Fruit fly (Drosophila melanogaster) whole organism, larva: Measurements from ENCODE around the gene CG33644.

ENCODE experiments used
- noc ChIP-seq: fragments of 200-800 bp; sonication (Bioruptor generic); optimal IDR thresholded peaks from 3 replicates; lab custom pipeline; 2019; ENCODE audit warnings: missing biosample characterization, mild to moderate bottlenecking, missing genetic modification characterization, moderate library complexity

CG33644 gene

dm6 chr2L:13529675-13530074 lies 2.2 kb upstream of the CG33644 start, which contains the start of gene CG33642:
Gene CG33642, plus strand, starts transcription at chr2L:13529975.
- no peak for TF ChIP-seq noc (tag; lab: Kevin White, UChicago)

dm6 chr2L:13530774-13531173 lies 1.1 kb upstream of the CG33644 start, which contains the start of gene CG33643:
Gene CG33643, plus strand, starts transcription at chr2L:13531074.
- no peak for TF ChIP-seq noc (tag; lab: Kevin White, UChicago)

dm6 chr2L:13532524-13532923 lies 639 bp downstream of the CG33644 start, which contains the start of gene CG33645:
Gene CG33645, plus strand, starts transcription at chr2L:13532824.
- no peak for TF ChIP-seq noc (tag; lab: Kevin White, UChicago)

dm6 chr2L:13535678-13536077 lies 3.8 kb downstream of the CG33644 start, which contains the start of gene CG15638:
Gene CG15638, minus strand, starts transcription at chr2L:13535778.
- TF ChIP-seq noc (tag; lab: Kevin White, UChicago): no peak

dm6 chr2L:13540704-13541103 lies 8.8 kb downstream of the CG33644 start, which contains the start of gene CG16852:
Gene CG16852, plus strand, starts transcription at chr2L:13540751.
- no peak for TF ChIP-seq noc (tag; lab: Kevin White, UChicago)

dm6 chr2L:13541968-13542367 lies 10.1 kb downstream of the CG33644 start, which contains the start of gene CG16853:
Gene CG16853, plus strand, starts transcription at chr2L:13542268.
- no peak for TF ChIP-seq noc (tag; lab: Kevin White, UChicago)

dm6 chr2L:13542476-13542875 lies 10.6 kb downstream of the CG33644 start, which contains the start of gene CG9263:
Gene CG9263, minus strand, starts transcription at chr2L:13542576.
- no peak for TF ChIP-seq noc (tag; lab: Kevin White, UChicago)

- TF ChIP-seq noc (tag; lab: Kevin White, UChicago): no peak
Observed at dm6 chr2L:13545678-13546077, 13.8 kb downstream of the CG33644 start.

- no peak for TF ChIP-seq noc (tag; lab: Kevin White, UChicago)
Observed at dm6 chr2L:13547738-13548726, 16.1 kb downstream of the CG33644 start.

dm6 chr2L:13548786-13549780 lies 17.2 kb downstream of the CG33644 start, which contains the start of gene B4:
Gene B4, minus strand, starts transcription at chr2L:13549328.
- no peak for TF ChIP-seq noc (tag; lab: Kevin White, UChicago)

dm6 chr2L:13549973-13550458 lies 18.1 kb downstream of the CG33644 start, which contains the start of gene kuz:
Gene kuz, plus strand, starts transcription at chr2L:13550139.
- no peak for TF ChIP-seq noc (tag; lab: Kevin White, UChicago)

dm6 chr2L:13550488-13551033 lies 18.7 kb downstream of the CG33644 start:
- TF ChIP-seq noc (tag; lab: Kevin White, UChicago): no peak

dm6 chr2L:13552686-13553085 lies 20.8 kb downstream of the CG33644 start:
- no peak for TF ChIP-seq noc (tag; lab: Kevin White, UChicago)

dm6 chr2L:13554547-13555159 lies 22.8 kb downstream of the CG33644 start:
- TF ChIP-seq noc (tag; lab: Kevin White, UChicago): no peak
